Worm (Caenorhabditis elegans) whole organism, late embryonic: ENCODE data around the gene mrpl-20.

Experiments used
- ama-1 ChIP-seq: fragments of 150-350 bp; optimal IDR thresholded peaks from 2 replicates; lab custom pipeline; 2014
- ceh-19 ChIP-seq: fragments of 200-800 bp; sonication (Bioruptor generic); optimal IDR thresholded peaks from 2 replicates; lab custom pipeline; 2018; ENCODE audit warnings: mild to moderate bottlenecking, missing genetic modification characterization, missing compliant biosample characterization
- ceh-30 ChIP-seq: fragments of 150-350 bp; optimal IDR thresholded peaks from 2 replicates; lab custom pipeline; 2014; ENCODE audit warnings: missing biosample characterization, missing genetic modification characterization
- rnt-1 ChIP-seq: sonication (generic microtip); optimal IDR thresholded peaks from 2 replicates; lab custom pipeline; 2016; ENCODE audit warnings: missing genetic modification characterization, missing compliant biosample characterization
- tbx-2 ChIP-seq: sonication (generic microtip); optimal IDR thresholded peaks from 2 replicates; lab custom pipeline; 2016; ENCODE audit warnings: missing genetic modification characterization, missing compliant biosample characterization

DNA sequence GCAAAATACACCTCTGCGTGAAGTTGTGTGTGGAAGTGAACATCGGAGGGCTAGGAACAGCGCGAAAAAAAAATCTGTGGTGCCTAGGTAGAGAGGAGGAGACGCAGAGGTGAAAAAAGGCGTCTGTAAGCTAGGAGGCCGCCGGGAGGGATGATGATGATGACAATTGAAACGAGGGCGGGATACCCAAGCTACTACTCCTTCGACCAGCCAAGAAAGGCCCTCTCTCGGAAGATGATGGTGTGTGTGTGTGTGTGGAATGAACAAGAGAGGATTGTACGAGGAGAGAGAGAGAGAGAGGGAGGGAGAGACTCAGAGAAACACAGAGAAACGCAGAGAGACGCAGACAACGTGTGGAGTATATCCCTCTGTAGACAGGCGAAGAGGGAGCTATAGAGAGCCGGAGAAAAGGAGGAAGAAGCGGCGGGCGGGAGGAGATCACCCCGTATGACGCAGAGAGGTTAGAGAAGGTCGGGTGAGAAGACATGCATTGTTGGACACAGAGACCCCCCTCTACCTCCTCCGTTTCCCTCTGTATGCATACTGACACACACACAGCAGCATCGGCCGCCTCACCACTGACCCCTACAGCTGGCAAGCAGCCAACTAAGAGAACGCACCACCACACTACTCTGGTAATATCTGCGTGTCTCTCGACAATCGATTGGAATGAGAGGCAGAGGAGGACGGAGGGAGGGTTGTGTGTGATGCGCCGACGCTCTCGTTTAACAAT is 2.9 kb upstream of the mrpl-20 start:
- TF ChIP-seq rnt-1 (tag; lab: Kevin White, UChicago) (peak; percentile 85), ama-1 (lab: Kevin White, UChicago) (peak; percentile 18), ceh-30 (tag; lab: Kevin White, UChicago) (peak; percentile 55), tbx-2 (tag; lab: Kevin White, UChicago) (peak; percentile 91), ceh-19 (GFP tag; lab: Kevin White, UChicago) (peak; percentile 63)
